Fruit fly (Drosophila melanogaster): ENCODE results near the gene Pbp95.

Gene Pbp95

dm6 chr3R:8001074-8001669 is 12.4 kb upstream of the Pbp95 start, which contains the start of the genes Kmn2 and CG2698 (continued):
- TF ChIP-seq row (GFP tag; IDR thresholded peaks at IDR 0.05) (peak; percentile 100), PHDP (tag; optimal IDR thresholded peaks at IDR 0.05) (peak; percentile 94), Opbp (GFP tag; IDR thresholded peaks at IDR 0.05; ENCODE audit: partially characterized antibody) (0 out of 3 replicates have a peak, but pooled peaks have one; percentile 31), croc (GFP tag; conservative IDR thresholded peaks at IDR 0.05) (peak; percentile 97), scrt (GFP tag; optimal IDR thresholded peaks at IDR 0.05) (peak; percentile 88), CG10366 (GFP tag; IDR thresholded peaks at IDR 0.05) (peak; percentile 98), exex (tag; optimal IDR thresholded peaks at IDR 0.05) (peak; percentile 76), crp (GFP tag; optimal IDR thresholded peaks at IDR 0.05) (peak; percentile 18 to 74), gro (GFP tag; optimal IDR thresholded peaks at IDR 0.05) (peak; percentile 78), HLH4C (GFP tag; IDR thresholded peaks at IDR 0.05; ENCODE audit: partially characterized antibody) (no peak; the same call in 1 of the 3 replicates), CG12236 (GFP tag; optimal IDR thresholded peaks at IDR 0.05) (peak; percentile 49), Ssrp (tag; optimal IDR thresholded peaks at IDR 0.05) (peak; percentile 95), CG9215 (GFP tag; IDR thresholded peaks at IDR 0.05) (peak; percentile 97), cad (GFP tag; optimal IDR thresholded peaks at IDR 0.05) (no peak), nau (GFP tag; optimal IDR thresholded peaks at IDR 0.05) (peak; percentile 90), CG2202 (tag; optimal IDR thresholded peaks at IDR 0.05) (peak; percentile 88), nom (GFP tag; optimal IDR thresholded peaks at IDR 0.05) (peak; percentile 90), ci (GFP tag; IDR thresholded peaks at IDR 0.05) (peak; percentile 98), TFAM (GFP tag; optimal IDR thresholded peaks at IDR 0.05) (no peak), CG14710 (tag; optimal IDR thresholded peaks at IDR 0.05) (peak; percentile 96), amos (GFP tag; IDR thresholded peaks at IDR 0.05; ENCODE audit: partially characterized antibody) (peak; percentile 36; the same call in 1 of the 2 replicates), CG12744 (GFP tag; optimal IDR thresholded peaks at IDR 0.05) (peak; percentile 73), CG17385 (GFP tag; optimal IDR thresholded peaks at IDR 0.05) (peak; percentile 92), danr (GFP tag; IDR thresholded peaks at IDR 0.05) (peak; percentile 95), schlank (tag; optimal IDR thresholded peaks at IDR 0.05) (peak; percentile 84), CG18262 (tag; optimal IDR thresholded peaks at IDR 0.05) (peak; percentile 95), CG11723 (GFP tag; optimal IDR thresholded peaks at IDR 0.05) (peak; percentile 86), CG10654 (GFP tag; optimal IDR thresholded peaks at IDR 0.05) (peak; percentile 96), Hr51 (GFP tag; optimal IDR thresholded peaks at IDR 0.05) (peak; percentile 80 to 94), Oaz (GFP tag; IDR thresholded peaks at IDR 0.05) (peak; percentile 94), ro (GFP tag; IDR thresholded peaks at IDR 0.05) (peak; percentile 96), jing (GFP tag; optimal IDR thresholded peaks at IDR 0.05) (peak; percentile 85), CG30020 (tag; optimal IDR thresholded peaks at IDR 0.05) (peak; percentile 79), CG6683 (GFP tag; optimal IDR thresholded peaks at IDR 0.05) (peak; percentile 87), Dfd (GFP tag; optimal IDR thresholded peaks at IDR 0.05) (no peak), usp (GFP tag; optimal IDR thresholded peaks at IDR 0.05) (no peak), cwo (GFP tag; optimal IDR thresholded peaks at IDR 0.05) (peak; percentile 88), CG11456 (GFP tag; IDR thresholded peaks at IDR 0.05) (peak; percentile 97), CG14965 (GFP tag; optimal IDR thresholded peaks at IDR 0.05; ENCODE audit: borderline replicate concordance) (no peak), stwl (tag; optimal IDR thresholded peaks at IDR 0.05) (peak; percentile 90), NC2β (GFP tag; optimal IDR thresholded peaks at IDR 0.05) (peak; percentile 82), ato (GFP tag; IDR thresholded peaks at IDR 0.05; ENCODE audit: partially characterized antibody) (no peak), CoRest (tag; optimal IDR thresholded peaks at IDR 0.05) (peak; percentile 97), CG15269 (tag; optimal IDR thresholded peaks at IDR 0.05) (peak; percentile 96), fu2 (GFP tag; optimal IDR thresholded peaks at IDR 0.05) (peak; percentile 52), HLHmδ (GFP tag; optimal IDR thresholded peaks at IDR 0.05) (no peak), twi (tag; optimal IDR thresholded peaks at IDR 0.05) (peak; percentile 89), Usf (GFP tag; optimal IDR thresholded peaks at IDR 0.05) (peak; percentile 91), Sry-δ (GFP tag; optimal IDR thresholded peaks at IDR 0.05) (peak; percentile 47)

All from whole organism, embryonic.